Fruit fly (Drosophila melanogaster) whole organism, adult: ENCODE measurements around the gene Arpc3A.

Experiments used
- CG11617 ChIP-seq: fragments of 200-800 bp; sonication (Bioruptor generic); optimal IDR thresholded peaks from 2 replicates; lab custom pipeline; 2017; ENCODE audit warnings: mild to moderate bottlenecking, missing biosample characterization, missing genetic modification reagents, missing genetic modification characterization
- CG12768 ChIP-seq: fragments of 200-800 bp; sonication (Bioruptor generic); optimal IDR thresholded peaks from 2 replicates; lab custom pipeline; 2017; ENCODE audit warnings: missing biosample characterization, missing genetic modification characterization, mild to moderate bottlenecking, moderate library complexity, missing genetic modification reagents
- CG14711 ChIP-seq: fragments of 200-800 bp; sonication (Bioruptor generic); optimal IDR thresholded peaks from 2 replicates; lab custom pipeline; 2018; ENCODE audit warnings: missing biosample characterization, mild to moderate bottlenecking, missing genetic modification characterization, moderate library complexity
- CG1620 ChIP-seq: fragments of 200-800 bp; sonication (Bioruptor generic); optimal IDR thresholded peaks from 2 replicates; lab custom pipeline; 2016; ENCODE audit warnings: missing biosample characterization, missing genetic modification characterization
- CG33017 ChIP-seq: fragments of 200-800 bp; sonication (Bioruptor generic); optimal IDR thresholded peaks from 2 replicates; lab custom pipeline; 2018; ENCODE audit warnings: missing biosample characterization, mild to moderate bottlenecking, missing genetic modification characterization, moderate library complexity
- CG5204 ChIP-seq: fragments of 200-800 bp; sonication (Bioruptor generic); optimal IDR thresholded peaks from 2 replicates; lab custom pipeline; 2016; ENCODE audit warnings: missing biosample characterization, missing genetic modification characterization
- CG7045 ChIP-seq: fragments of 200-800 bp; sonication (Bioruptor generic); optimal IDR thresholded peaks from 2 replicates; lab custom pipeline; 2017; ENCODE audit warnings: missing biosample characterization, mild to moderate bottlenecking, missing genetic modification characterization
- CG7101 ChIP-seq: fragments of 200-800 bp; sonication (Bioruptor generic); optimal IDR thresholded peaks from 2 replicates; lab custom pipeline; 2018; ENCODE audit warnings: missing biosample characterization, mild to moderate bottlenecking, missing genetic modification characterization, moderate library complexity
- Clk ChIP-seq: fragments of 200-800 bp; sonication (Bioruptor generic); optimal IDR thresholded peaks from 2 replicates; lab custom pipeline; 2017; ENCODE audit warnings: missing biosample characterization, missing genetic modification characterization
- Crg-1 ChIP-seq: fragments of 200-800 bp; sonication (Bioruptor generic); optimal IDR thresholded peaks from 2 replicates; lab custom pipeline; 2016; ENCODE audit warnings: missing biosample characterization, missing genetic modification characterization
- Hr96 ChIP-seq: fragments of 200-800 bp; sonication (Bioruptor generic); optimal IDR thresholded peaks from 2 replicates; lab custom pipeline; 2016; ENCODE audit warnings: missing biosample characterization, missing genetic modification characterization
- Mnt ChIP-seq: fragments of 200-800 bp; sonication (Bioruptor generic); optimal IDR thresholded peaks from 2 replicates; lab custom pipeline; 2016; ENCODE audit warnings: missing biosample characterization, mild to moderate bottlenecking, missing genetic modification characterization
- bab1 ChIP-seq: fragments of 200-800 bp; sonication (Bioruptor generic); optimal IDR thresholded peaks from 3 replicates; lab custom pipeline; 2019; ENCODE audit warnings: missing biosample characterization, mild to moderate bottlenecking, missing genetic modification characterization, moderate library complexity
- cic ChIP-seq: fragments of 200-800 bp; sonication (Bioruptor generic); optimal IDR thresholded peaks from 2 replicates; lab custom pipeline; 2017; ENCODE audit warnings: missing biosample characterization, mild to moderate bottlenecking, missing genetic modification characterization, moderate library complexity
- cnc ChIP-seq, 2 experiments: fragments of >200 bp; optimal IDR thresholded peaks; 2 replicates each; lab custom pipeline; 2017
- kay ChIP-seq: fragments of 200-800 bp; sonication (Bioruptor generic); peaks from one replicate; lab custom pipeline; 2016; ENCODE audit warnings: missing biosample characterization, missing genetic modification characterization, borderline replicate concordance
- ovo ChIP-seq: fragments of 200-800 bp; sonication (Bioruptor generic); optimal IDR thresholded peaks from 2 replicates; lab custom pipeline; 2016; ENCODE audit warnings: missing biosample characterization, missing genetic modification characterization
- pad ChIP-seq: fragments of 200-800 bp; sonication (Bioruptor generic); optimal IDR thresholded peaks from 3 replicates; lab custom pipeline; 2017; ENCODE audit warnings: missing biosample characterization, missing genetic modification characterization, mild to moderate bottlenecking, moderate library complexity, missing genetic modification reagents
- tj ChIP-seq: fragments of 200-800 bp; sonication (Bioruptor generic); optimal IDR thresholded peaks from 3 replicates; lab custom pipeline; 2017; ENCODE audit warnings: missing biosample characterization, mild to moderate bottlenecking, missing genetic modification characterization, moderate library complexity
- toe ChIP-seq: fragments of 200-800 bp; sonication (Bioruptor generic); optimal IDR thresholded peaks from 2 replicates; lab custom pipeline; 2016; ENCODE audit warnings: missing biosample characterization, missing genetic modification characterization

The Arpc3A gene

DNA sequence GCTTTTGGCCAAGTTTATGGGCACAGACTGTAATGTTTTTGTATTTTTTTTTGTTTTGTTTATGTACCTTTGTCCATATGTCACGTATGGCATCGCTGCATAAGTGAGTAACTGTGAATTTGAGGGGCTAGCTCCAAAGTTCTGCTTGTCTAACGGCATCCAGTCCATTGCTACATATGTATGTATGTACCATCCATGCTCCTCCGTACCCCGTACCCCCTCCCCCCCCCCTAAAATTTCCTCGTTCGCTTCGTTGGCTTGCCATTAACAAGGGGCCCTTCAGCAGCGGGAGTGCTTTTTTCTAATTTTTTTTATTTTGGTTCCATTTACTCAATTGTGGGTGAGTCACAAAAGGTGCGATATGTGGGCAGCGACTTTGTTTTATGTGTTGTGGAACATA is 20.3 kb upstream of the Arpc3A start:
- TF ChIP-seq CG12768 (GFP tag; lab: Kevin White, UChicago) = no peak
- TF ChIP-seq bab1 (GFP tag; lab: Kevin White, UChicago) = peak; percentile 31
- no peak for TF ChIP-seq CG7101

- TF ChIP-seq CG1620 (GFP tag; lab: Kevin White, UChicago) (no peak), cnc (optimal IDR thresholded peaks at IDR 0.05; lab: Kevin White, UChicago) (no peak), CG7045 (GFP tag; lab: Kevin White, UChicago) (no peak), CG5204 (no peak), CG12768 (GFP tag; lab: Kevin White, UChicago) (no peak), pad (GFP tag; lab: Kevin White, UChicago) (no peak), CG33017 (tag; lab: Kevin White, UChicago) (no peak), tj (GFP tag; lab: Kevin White, UChicago) (no peak), ovo (GFP tag; lab: Kevin White, UChicago) (no peak)
These were observed 18.2 kb upstream of the Arpc3A start for dm6 chr3R:15816276-15816675.

- TF ChIP-seq toe (GFP tag; lab: Kevin White, UChicago) = no peak
- no peak for TF ChIP-seq CG11617
- no peak for TF ChIP-seq bab1 (GFP tag; lab: Kevin White, UChicago)
- no peak for TF ChIP-seq ovo (GFP tag; lab: Kevin White, UChicago)
- TF ChIP-seq cnc (optimal IDR thresholded peaks at IDR 0.05; lab: Kevin White, UChicago) = no peak
- no peak for TF ChIP-seq CG12768 (GFP tag; lab: Kevin White, UChicago)
- TF ChIP-seq tj (GFP tag; lab: Kevin White, UChicago) = no peak
- no peak for TF ChIP-seq pad (GFP tag; lab: Kevin White, UChicago)
- no peak for TF ChIP-seq CG1620 (GFP tag; lab: Kevin White, UChicago)
- TF ChIP-seq CG7101 = no peak
- TF ChIP-seq kay = no peak
- TF ChIP-seq cic (GFP tag; lab: Kevin White, UChicago) = no peak
- TF ChIP-seq Crg-1 (GFP tag; lab: Kevin White, UChicago) = no peak
- no peak for TF ChIP-seq Mnt
- no peak for TF ChIP-seq CG14711 (tag; lab: Kevin White, UChicago)
- TF ChIP-seq Clk (GFP tag; lab: Kevin White, UChicago) = no peak
- TF ChIP-seq CG5204 = no peak
- TF ChIP-seq CG7045 (GFP tag; lab: Kevin White, UChicago) = no peak
- no peak for TF ChIP-seq CG33017 (tag; lab: Kevin White, UChicago)
These were observed 8.9 kb upstream of the Arpc3A start, which contains the start of gene CG4576 for dm6 chr3R:15825521-15825920. TSS of gene CG4576 (plus strand) at chr3R:15825747.

dm6 chr3R:15827559-15827958 is 6.9 kb upstream of the Arpc3A start:
- TF ChIP-seq kay (peak; percentile 20), cic (GFP tag; lab: Kevin White, UChicago) (no peak)

dm6 chr3R:15832525-15832924 is 1.9 kb upstream of the Arpc3A start, which contains the start of gene rec:
TSS of gene rec (minus strand) at chr3R:15832632.
- no peak for TF ChIP-seq ovo (GFP tag; lab: Kevin White, UChicago)
- no peak for TF ChIP-seq kay
- no peak for TF ChIP-seq toe (GFP tag; lab: Kevin White, UChicago)
- no peak for TF ChIP-seq CG5204
- TF ChIP-seq CG7101 = no peak
- TF ChIP-seq pad (GFP tag; lab: Kevin White, UChicago) = no peak
- TF ChIP-seq cnc (optimal IDR thresholded peaks at IDR 0.05; lab: Kevin White, UChicago) = no peak
- no peak for TF ChIP-seq Mnt
- no peak for TF ChIP-seq CG33017 (tag; lab: Kevin White, UChicago)
- TF ChIP-seq bab1 (GFP tag; lab: Kevin White, UChicago) = no peak
- no peak for TF ChIP-seq Hr96
- TF ChIP-seq CG12768 (GFP tag; lab: Kevin White, UChicago) = no peak
- TF ChIP-seq CG7045 (GFP tag; lab: Kevin White, UChicago) = no peak
- TF ChIP-seq Crg-1 (GFP tag; lab: Kevin White, UChicago) = no peak
- no peak for TF ChIP-seq tj (GFP tag; lab: Kevin White, UChicago)
- no peak for TF ChIP-seq CG11617
- no peak for TF ChIP-seq CG1620 (GFP tag; lab: Kevin White, UChicago)
- TF ChIP-seq cic (GFP tag; lab: Kevin White, UChicago) = no peak
- TF ChIP-seq CG14711 (tag; lab: Kevin White, UChicago) = no peak

DNA sequence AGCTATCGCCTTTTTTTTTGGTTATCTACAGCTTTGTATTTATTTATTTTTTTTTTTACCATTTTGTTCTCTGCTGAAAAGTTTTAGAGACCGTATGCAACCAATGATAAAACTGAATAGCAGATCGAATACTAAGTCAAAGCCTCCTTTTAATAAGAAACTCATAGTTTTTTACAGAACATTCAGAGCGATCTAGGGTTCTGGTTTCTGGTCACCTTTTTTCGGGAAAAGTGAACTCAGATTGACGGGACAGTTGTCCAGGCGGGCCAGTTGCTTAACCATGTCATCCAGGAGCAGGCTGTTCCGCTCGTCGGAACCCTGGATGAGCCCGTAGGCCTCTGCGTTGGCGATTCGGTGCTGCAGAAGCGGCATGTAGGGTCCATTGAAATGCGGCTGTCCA is 1.1 kb upstream of the Arpc3A start, which contains the start of gene CG43318:
Gene CG43318 (minus strand): TSS at position 101 of the 400 bp plus-strand sequence.
- TF ChIP-seq CG14711 (tag; lab: Kevin White, UChicago) (no peak), CG7101 (no peak), tj (GFP tag; lab: Kevin White, UChicago) (no peak), CG7045 (GFP tag; lab: Kevin White, UChicago) (no peak), pad (GFP tag; lab: Kevin White, UChicago) (no peak), Mnt (no peak), CG33017 (tag; lab: Kevin White, UChicago) (no peak)
